Fruit fly (Drosophila melanogaster) whole organism, embryonic: ENCODE results near the gene vkg.

Experiments used
- B-H1 ChIP-seq: fragments of 200-800 bp; sonication (Bioruptor generic); IDR thresholded peaks from 3 replicates; pipeline ENCODE4 v1.3.6; 2022; ENCODE audit warnings: missing biosample characterization, missing genetic modification characterization
- CG10431 ChIP-seq: fragments of 200-800 bp; sonication (Bioruptor generic); optimal IDR thresholded peaks from 3 replicates; lab custom pipeline; 2018; ENCODE audit warnings: missing biosample characterization, mild to moderate bottlenecking, missing genetic modification characterization
- CG11504 ChIP-seq: fragments of 200-800 bp; sonication (Bioruptor generic); optimal IDR thresholded peaks from 3 replicates; lab custom pipeline; 2019; ENCODE audit warnings: missing biosample characterization, mild to moderate bottlenecking, missing genetic modification characterization, moderate library complexity
- CG1233 ChIP-seq: fragments of 200-800 bp; sonication (Bioruptor generic); optimal IDR thresholded peaks from 4 replicates; lab custom pipeline; 2018; ENCODE audit warnings: missing biosample characterization, mild to moderate bottlenecking, missing genetic modification characterization
- CG14860 ChIP-seq: fragments of 200-800 bp; sonication (Bioruptor generic); IDR thresholded peaks from 3 replicates; pipeline ENCODE4 v1.3.6; 2022; ENCODE audit warnings: missing biosample characterization, missing genetic modification characterization; ENCODE audit not compliant: partially characterized antibody
- CG15269 ChIP-seq: fragments of 200-800 bp; sonication (Bioruptor generic); optimal IDR thresholded peaks from 2 replicates; lab custom pipeline; 2018; ENCODE audit warnings: missing biosample characterization, mild to moderate bottlenecking, missing genetic modification characterization, moderate library complexity
- CG16815 ChIP-seq: fragments of 200-800 bp; sonication (Bioruptor generic); optimal IDR thresholded peaks from 3 replicates; lab custom pipeline; 2017; ENCODE audit warnings: missing biosample characterization, mild to moderate bottlenecking, missing genetic modification characterization
- CG16863 ChIP-seq: fragments of 200-800 bp; sonication (Bioruptor generic); optimal IDR thresholded peaks from 3 replicates; lab custom pipeline; 2016; ENCODE audit warnings: missing biosample characterization, missing genetic modification characterization
- CG17328 ChIP-seq: fragments of 200-800 bp; sonication (Bioruptor generic); IDR thresholded peaks from 2 replicates; pipeline ENCODE4 v1.3.6; 2022; ENCODE audit warnings: missing biosample characterization, missing genetic modification characterization
- CG17568 ChIP-seq: fragments of 200-800 bp; sonication (Bioruptor generic); optimal IDR thresholded peaks from 2 replicates; lab custom pipeline; 2018; ENCODE audit warnings: missing biosample characterization, mild to moderate bottlenecking, missing genetic modification characterization, moderate library complexity
- CG17829 ChIP-seq: fragments of 200-800 bp; optimal IDR thresholded peaks from 2 replicates; lab custom pipeline; 2019; ENCODE audit warnings: missing biosample characterization, mild to moderate bottlenecking, missing genetic modification characterization, moderate library complexity
- CG17912 ChIP-seq: fragments of 200-800 bp; sonication (Bioruptor generic); optimal IDR thresholded peaks from 2 replicates; lab custom pipeline; 2018; ENCODE audit warnings: missing biosample characterization, mild to moderate bottlenecking, missing genetic modification characterization
- CG1792 ChIP-seq: fragments of 200-800 bp; sonication (Bioruptor generic); optimal IDR thresholded peaks from 2 replicates; lab custom pipeline; 2016; ENCODE audit warnings: missing biosample characterization, missing genetic modification characterization
- CG18764 ChIP-seq: fragments of 200-800 bp; sonication (Bioruptor generic); optimal IDR thresholded peaks from 3 replicates; lab custom pipeline; 2016; ENCODE audit warnings: missing biosample characterization, missing genetic modification characterization
- CG2199 ChIP-seq: fragments of 200-800 bp; sonication (Bioruptor generic); IDR thresholded peaks from 3 replicates; pipeline ENCODE4 v1.3.6; 2022; ENCODE audit warnings: missing biosample characterization, missing genetic modification characterization
- CG2889 ChIP-seq: fragments of 200-800 bp; sonication (Bioruptor generic); IDR thresholded peaks from 3 replicates; pipeline ENCODE4 v1.3.6; 2022; ENCODE audit warnings: missing biosample characterization, missing genetic modification characterization
- CG31224 ChIP-seq: fragments of 200-800 bp; sonication (Bioruptor generic); IDR thresholded peaks from 2 replicates; pipeline ENCODE4 v1.3.6; 2022; ENCODE audit warnings: missing biosample characterization, missing genetic modification characterization
- CG31365 ChIP-seq: fragments of 200-800 bp; sonication (Bioruptor generic); optimal IDR thresholded peaks from 2 replicates; lab custom pipeline; 2018; ENCODE audit warnings: missing biosample characterization, mild to moderate bottlenecking, missing genetic modification characterization
- CG3838 ChIP-seq: fragments of 200-800 bp; sonication (Bioruptor generic); optimal IDR thresholded peaks from 3 replicates; lab custom pipeline; 2016; ENCODE audit warnings: missing biosample characterization, missing genetic modification characterization
- CG4404 ChIP-seq: fragments of 200-800 bp; sonication (Bioruptor generic); IDR thresholded peaks from 2 replicates; pipeline ENCODE4 v1.3.6; 2022; ENCODE audit warnings: missing biosample characterization, missing genetic modification characterization
- CG6254 ChIP-seq: fragments of 200-800 bp; sonication (Bioruptor generic); optimal IDR thresholded peaks from 3 replicates; lab custom pipeline; 2017; ENCODE audit warnings: mild to moderate bottlenecking, missing biosample characterization, missing genetic modification reagents, missing genetic modification characterization
- CG6272 ChIP-seq: fragments of 200-800 bp; sonication (Bioruptor generic); IDR thresholded peaks from 2 replicates; pipeline ENCODE4 v1.3.6; 2022; ENCODE audit warnings: missing biosample characterization, missing genetic modification characterization
- CG7745 ChIP-seq: fragments of 200-800 bp; sonication (Bioruptor generic); optimal IDR thresholded peaks from 2 replicates; lab custom pipeline; 2018; ENCODE audit warnings: missing biosample characterization, mild to moderate bottlenecking, missing genetic modification characterization, moderate library complexity
- CG9437 ChIP-seq: fragments of 200-800 bp; sonication (Bioruptor generic); optimal IDR thresholded peaks from 2 replicates; lab custom pipeline; 2018; ENCODE audit warnings: missing biosample characterization, mild to moderate bottlenecking, missing genetic modification characterization
- CG9727 ChIP-seq: fragments of 200-800 bp; sonication (Bioruptor generic); optimal IDR thresholded peaks from 3 replicates; lab custom pipeline; 2017; ENCODE audit warnings: missing biosample characterization, mild to moderate bottlenecking, missing genetic modification characterization
- CG9797 ChIP-seq: fragments of 200-800 bp; sonication (Bioruptor generic); optimal IDR thresholded peaks from 3 replicates; lab custom pipeline; 2018; ENCODE audit warnings: missing biosample characterization, mild to moderate bottlenecking, missing genetic modification characterization
- ERR ChIP-seq: fragments of 200-800 bp; sonication (Bioruptor generic); optimal IDR thresholded peaks from 2 replicates; lab custom pipeline; 2016; ENCODE audit warnings: missing biosample characterization, missing genetic modification characterization
- Fer1 ChIP-seq: fragments of 200-800 bp; sonication (Bioruptor generic); optimal IDR thresholded peaks from 2 replicates; lab custom pipeline; 2017; ENCODE audit warnings: missing biosample characterization, mild to moderate bottlenecking, missing genetic modification characterization
- HLHmδ ChIP-seq: fragments of 200-800 bp; sonication (Bioruptor generic); optimal IDR thresholded peaks from 2 replicates; lab custom pipeline; 2018; ENCODE audit warnings: missing biosample characterization, mild to moderate bottlenecking, missing genetic modification characterization, moderate library complexity
- HmgZ ChIP-seq: fragments of 200-800 bp; sonication (Bioruptor generic); optimal IDR thresholded peaks from 2 replicates; lab custom pipeline; 2018; ENCODE audit warnings: missing biosample characterization, mild to moderate bottlenecking, missing genetic modification characterization
- Meics ChIP-seq: fragments of 200-800 bp; sonication (Bioruptor generic); optimal IDR thresholded peaks from 2 replicates; lab custom pipeline; 2017; ENCODE audit warnings: missing biosample characterization, mild to moderate bottlenecking, missing genetic modification characterization
- NC2β ChIP-seq: fragments of 200-800 bp; sonication (Bioruptor generic); optimal IDR thresholded peaks from 2 replicates; lab custom pipeline; 2016; ENCODE audit warnings: missing biosample characterization, missing genetic modification characterization
- Sox102F ChIP-seq: fragments of 200-800 bp; sonication (Bioruptor generic); optimal IDR thresholded peaks from 2 replicates; lab custom pipeline; 2018; ENCODE audit warnings: missing biosample characterization, mild to moderate bottlenecking, missing genetic modification characterization, moderate library complexity
- dmrt99B ChIP-seq: fragments of 200-800 bp; sonication (Bioruptor generic); optimal IDR thresholded peaks from 2 replicates; lab custom pipeline; 2018; ENCODE audit warnings: missing biosample characterization, mild to moderate bottlenecking, missing genetic modification characterization, moderate library complexity
- exex ChIP-seq: fragments of 200-800 bp; sonication (Bioruptor generic); optimal IDR thresholded peaks from 4 replicates; lab custom pipeline; 2018; ENCODE audit warnings: missing biosample characterization, mild to moderate bottlenecking, missing genetic modification characterization, moderate library complexity
- ind ChIP-seq: fragments of 200-800 bp; sonication (Bioruptor generic); optimal IDR thresholded peaks from 3 replicates; lab custom pipeline; 2016; ENCODE audit warnings: missing biosample characterization, missing genetic modification characterization
- lola ChIP-seq, 3 experiments: fragments of >200 bp in 2 of 3; fragments of 200-800 bp in 1 of 3; sonication (Bioruptor generic) in 1 of 3; optimal IDR thresholded peaks; 2 replicates each; lab custom pipeline; 2017 to 2019; ENCODE audit warnings: missing biosample characterization in 3 of 3, missing genetic modification characterization in 3 of 3, mild to moderate bottlenecking in 1 of 3, moderate library complexity in 1 of 3
- mam ChIP-seq: fragments of 200-800 bp; sonication (Bioruptor generic); optimal IDR thresholded peaks from 3 replicates; lab custom pipeline; 2016; ENCODE audit warnings: missing biosample characterization, missing genetic modification characterization
- mirr ChIP-seq: fragments of 200-800 bp; sonication (Bioruptor generic); optimal IDR thresholded peaks from 3 replicates; lab custom pipeline; 2018; ENCODE audit warnings: missing biosample characterization, mild to moderate bottlenecking, missing genetic modification characterization
- nerfin-1 ChIP-seq: fragments of 200-800 bp; sonication (Bioruptor generic); optimal IDR thresholded peaks from 3 replicates; lab custom pipeline; 2019; ENCODE audit warnings: missing biosample characterization, mild to moderate bottlenecking, missing genetic modification characterization, moderate library complexity
- nmo ChIP-seq: fragments of 200-800 bp; sonication (Bioruptor generic); optimal IDR thresholded peaks from 2 replicates; lab custom pipeline; 2018; ENCODE audit warnings: missing biosample characterization, mild to moderate bottlenecking, missing genetic modification characterization, moderate library complexity
- oc ChIP-seq: fragments of 200-800 bp; sonication (Bioruptor generic); optimal IDR thresholded peaks from 2 replicates; lab custom pipeline; 2018; ENCODE audit warnings: missing biosample characterization, mild to moderate bottlenecking, missing genetic modification characterization, moderate library complexity
- org-1 ChIP-seq: fragments of 200-800 bp; sonication (Bioruptor generic); optimal IDR thresholded peaks from 2 replicates; lab custom pipeline; 2017; ENCODE audit warnings: missing biosample characterization, missing genetic modification characterization
- row ChIP-seq: fragments of 200-800 bp; sonication (Bioruptor generic); IDR thresholded peaks from 3 replicates; pipeline ENCODE4 v1.3.6; 2022; ENCODE audit warnings: missing biosample characterization, missing genetic modification characterization
- sens ChIP-seq: fragments of 200-800 bp; sonication (Bioruptor generic); peaks from one replicate; lab custom pipeline; 2016; ENCODE audit warnings: missing biosample characterization, missing genetic modification characterization
- sens-2 ChIP-seq: fragments of 200-800 bp; sonication (Bioruptor generic); IDR thresholded peaks from 2 replicates; pipeline ENCODE4 v1.3.6; 2022; ENCODE audit warnings: missing biosample characterization, missing genetic modification characterization
- seq ChIP-seq: fragments of 200-800 bp; sonication (Bioruptor generic); IDR thresholded peaks from 2 replicates; pipeline ENCODE4 v1.3.6; 2022; ENCODE audit warnings: missing biosample characterization, missing genetic modification characterization
- sqz ChIP-seq: fragments of 200-800 bp; sonication (Bioruptor generic); optimal IDR thresholded peaks from 3 replicates; lab custom pipeline; 2018; ENCODE audit warnings: missing biosample characterization, mild to moderate bottlenecking, missing genetic modification characterization
- tio ChIP-seq: fragments of 200-800 bp; sonication (Bioruptor generic); optimal IDR thresholded peaks from 2 replicates; lab custom pipeline; 2017; ENCODE audit warnings: missing biosample characterization, missing genetic modification characterization, inconsistent platforms
- trh ChIP-seq: fragments of 200-800 bp; sonication (Bioruptor generic); optimal IDR thresholded peaks from 2 replicates; lab custom pipeline; 2016; ENCODE audit warnings: missing biosample characterization, missing genetic modification characterization
- usp ChIP-seq: fragments of >200 bp; optimal IDR thresholded peaks from 2 replicates; lab custom pipeline; 2017; ENCODE audit warnings: missing biosample characterization, missing genetic modification characterization
- zfh2 ChIP-seq: fragments of 200-800 bp; sonication (Bioruptor generic); optimal IDR thresholded peaks from 2 replicates; lab custom pipeline; 2016; ENCODE audit warnings: missing biosample characterization, missing genetic modification characterization

Gene vkg

dm6 chr2L:5042076-5042475, 14.1 kb upstream of the vkg start (continued):
- TF ChIP-seq CG1792 (GFP tag; lab: Kevin White, UChicago), result no peak
- TF ChIP-seq mam (GFP tag; lab: Kevin White, UChicago), result no peak
- no peak for TF ChIP-seq NC2β (GFP tag; lab: Kevin White, UChicago)
- peak; percentile 23 for TF ChIP-seq CG15269 (tag; lab: Kevin White, UChicago)
- no peak for TF ChIP-seq CG6254 (GFP tag; lab: Kevin White, UChicago)
- TF ChIP-seq CG3838 (GFP tag; lab: Kevin White, UChicago), result no peak
- TF ChIP-seq nerfin-1 (tag; lab: Kevin White, UChicago), result peak; percentile 25
- no peak for TF ChIP-seq B-H1
- TF ChIP-seq CG6272 (GFP tag; lab: Robert Waterston, UW), result no peak
- TF ChIP-seq CG16863, result peak; percentile 9
- TF ChIP-seq CG9797, result no peak
- peak; percentile 49 for TF ChIP-seq CG11504 (tag; lab: Kevin White, UChicago)
- TF ChIP-seq CG16815, result peak; percentile 5
- TF ChIP-seq tio (GFP tag; lab: Kevin White, UChicago), result no peak
- no peak for TF ChIP-seq CG14860 (GFP tag; lab: Robert Waterston, UW)
- TF ChIP-seq CG18764 (GFP tag; lab: Kevin White, UChicago), result peak; percentile 25
- peak; percentile 11 for TF ChIP-seq ind (GFP tag; lab: Kevin White, UChicago)
- peak; percentile 4 for TF ChIP-seq HmgZ
- TF ChIP-seq HLHmδ (GFP tag; lab: Kevin White, UChicago), result no peak
- no peak for TF ChIP-seq CG9437 (GFP tag; lab: Kevin White, UChicago)
- no peak for TF ChIP-seq CG4404 (GFP tag; lab: Robert Waterston, UW)
- TF ChIP-seq seq (GFP tag; lab: Robert Waterston, UW), result no peak
- no peak for TF ChIP-seq CG31365 (tag; lab: Kevin White, UChicago)
- no peak for TF ChIP-seq oc (tag; lab: Kevin White, UChicago)
- peak in 1 of 3 experiments; percentile 57 for TF ChIP-seq lola (GFP tag; optimal IDR thresholded peaks at IDR 0.05; lab: Kevin White, UChicago)
- TF ChIP-seq CG7745 (tag; lab: Kevin White, UChicago), result no peak
- no peak for TF ChIP-seq CG2889
- peak; percentile 41 for TF ChIP-seq Sox102F
- no peak for TF ChIP-seq trh (GFP tag; lab: Kevin White, UChicago)
- peak; percentile 30; the same call in 1 of the 2 replicates for TF ChIP-seq CG17328
- peak; percentile 48 for TF ChIP-seq row (GFP tag; lab: Robert Waterston, UW)
- TF ChIP-seq mirr (GFP tag; lab: Kevin White, UChicago), result no peak
- TF ChIP-seq CG10431 (GFP tag; lab: Kevin White, UChicago), result no peak
- TF ChIP-seq exex (tag; lab: Kevin White, UChicago), result no peak
- TF ChIP-seq dmrt99B, result peak; percentile 37
- peak; percentile 0 for TF ChIP-seq Fer1 (GFP tag; lab: Kevin White, UChicago)
- peak; percentile 27 for TF ChIP-seq nmo (GFP tag; lab: Kevin White, UChicago)
- TF ChIP-seq CG9727 (GFP tag; lab: Kevin White, UChicago), result peak; percentile 36
- TF ChIP-seq sens, result peak; percentile 88
- TF ChIP-seq Meics (GFP tag; lab: Kevin White, UChicago), result no peak
- no peak for TF ChIP-seq ERR
- TF ChIP-seq CG17568 (GFP tag; lab: Kevin White, UChicago), result no peak
- TF ChIP-seq CG31224 (GFP tag; lab: Robert Waterston, UW), result no peak
- TF ChIP-seq CG2199 (GFP tag; lab: Robert Waterston, UW), result no peak
- TF ChIP-seq usp (GFP tag; lab: Kevin White, UChicago), result no peak
- TF ChIP-seq CG1233 (GFP tag; lab: Kevin White, UChicago), result no peak
- TF ChIP-seq CG17829 (tag; lab: Kevin White, UChicago), result peak; percentile 30
- no peak for TF ChIP-seq sqz (GFP tag; lab: Kevin White, UChicago)
- TF ChIP-seq org-1 (GFP tag; lab: Kevin White, UChicago), result no peak
- no peak for TF ChIP-seq sens-2 (GFP tag; lab: Robert Waterston, UW)
- TF ChIP-seq zfh2 (GFP tag; lab: Kevin White, UChicago), result no peak
- TF ChIP-seq CG17912 (GFP tag; lab: Kevin White, UChicago), result no peak
